Fruit fly (Drosophila melanogaster) whole organism, embryonic: Measurements from ENCODE around the gene lectin-29Ca.

ENCODE experiments used
- CG11560 ChIP-seq: fragments of 200-800 bp; sonication (Bioruptor generic); IDR thresholded peaks from 3 replicates; pipeline ENCODE4 v1.3.6; 2022; ENCODE audit warnings: missing biosample characterization, missing genetic modification characterization
- CG13424 ChIP-seq: fragments of 200-800 bp; sonication (Bioruptor generic); optimal IDR thresholded peaks from 2 replicates; lab custom pipeline; 2019; ENCODE audit warnings: missing biosample characterization, mild to moderate bottlenecking, missing genetic modification characterization, moderate library complexity
- CG13894 ChIP-seq: fragments of 200-800 bp; sonication (Bioruptor generic); optimal IDR thresholded peaks from 3 replicates; lab custom pipeline; 2018; ENCODE audit warnings: missing biosample characterization, mild to moderate bottlenecking, missing genetic modification characterization, moderate library complexity
- CG15601 ChIP-seq: fragments of 200-800 bp; sonication (Bioruptor generic); optimal IDR thresholded peaks from 3 replicates; lab custom pipeline; 2019; ENCODE audit warnings: missing biosample characterization, mild to moderate bottlenecking, missing genetic modification characterization, moderate library complexity
- CG17186 ChIP-seq: fragments of 200-800 bp; sonication (Bioruptor generic); optimal IDR thresholded peaks from 3 replicates; lab custom pipeline; 2017; ENCODE audit warnings: missing biosample characterization, missing genetic modification reagents, missing genetic modification characterization
- CG17359 ChIP-seq: fragments of 200-800 bp; sonication (Bioruptor generic); optimal IDR thresholded peaks from 3 replicates; lab custom pipeline; 2018; ENCODE audit warnings: missing biosample characterization, mild to moderate bottlenecking, missing genetic modification characterization, moderate library complexity
- CG17612 ChIP-seq: fragments of 200-800 bp; sonication (Bioruptor generic); IDR thresholded peaks from 2 replicates; pipeline ENCODE4 v1.3.6; 2022; ENCODE audit warnings: missing biosample characterization, missing genetic modification characterization
- CG17829 ChIP-seq: fragments of 200-800 bp; optimal IDR thresholded peaks from 2 replicates; lab custom pipeline; 2019; ENCODE audit warnings: missing biosample characterization, mild to moderate bottlenecking, missing genetic modification characterization, moderate library complexity
- CG32532 ChIP-seq: fragments of 200-800 bp; sonication (Bioruptor generic); IDR thresholded peaks from 2 replicates; pipeline ENCODE4 v1.3.6; 2022; ENCODE audit warnings: missing biosample characterization, missing genetic modification characterization
- CG33557 ChIP-seq: fragments of 200-800 bp; sonication (Bioruptor generic); optimal IDR thresholded peaks from 2 replicates; lab custom pipeline; 2019; ENCODE audit warnings: missing biosample characterization, mild to moderate bottlenecking, missing genetic modification characterization, moderate library complexity
- CG3847 ChIP-seq: fragments of 200-800 bp; sonication (Bioruptor generic); IDR thresholded peaks from 2 replicates; pipeline ENCODE4 v1.3.6; 2022; ENCODE audit warnings: missing biosample characterization, missing genetic modification characterization
- CG4282 ChIP-seq: fragments of 200-800 bp; sonication (Bioruptor generic); optimal IDR thresholded peaks from 2 replicates; lab custom pipeline; 2016; ENCODE audit warnings: missing biosample characterization, missing genetic modification characterization
- CG4328 ChIP-seq: fragments of 200-800 bp; sonication (Bioruptor generic); optimal IDR thresholded peaks from 3 replicates; lab custom pipeline; 2017; ENCODE audit warnings: missing biosample characterization, missing genetic modification reagents, missing genetic modification characterization
- CG4854 ChIP-seq: fragments of 200-800 bp; sonication (Bioruptor generic); optimal IDR thresholded peaks from 2 replicates; lab custom pipeline; 2016; ENCODE audit warnings: missing biosample characterization, missing genetic modification characterization, inconsistent platforms
- CG6791 ChIP-seq: fragments of 200-800 bp; sonication (Bioruptor generic); IDR thresholded peaks from 3 replicates; pipeline ENCODE4 v1.3.6; 2022; ENCODE audit warnings: missing biosample characterization, missing genetic modification characterization; ENCODE audit not compliant: partially characterized antibody
- CG7271 ChIP-seq: fragments of 200-800 bp; sonication (Bioruptor generic); optimal IDR thresholded peaks from 2 replicates; lab custom pipeline; 2018; ENCODE audit warnings: missing biosample characterization, mild to moderate bottlenecking, missing genetic modification characterization, moderate library complexity
- CG9215 ChIP-seq: fragments of 200-800 bp; sonication (Bioruptor generic); IDR thresholded peaks from 2 replicates; pipeline ENCODE4 v1.3.6; 2022; ENCODE audit warnings: missing biosample characterization, missing genetic modification characterization
- CG9437 ChIP-seq: fragments of 200-800 bp; sonication (Bioruptor generic); optimal IDR thresholded peaks from 2 replicates; lab custom pipeline; 2018; ENCODE audit warnings: missing biosample characterization, mild to moderate bottlenecking, missing genetic modification characterization
- CG9817 ChIP-seq: fragments of 200-800 bp; sonication (Bioruptor generic); optimal IDR thresholded peaks from 2 replicates; lab custom pipeline; 2018; ENCODE audit warnings: missing biosample characterization, mild to moderate bottlenecking, missing genetic modification characterization, moderate library complexity
- GATAe ChIP-seq: fragments of 200-800 bp; sonication (Bioruptor generic); conservative IDR thresholded peaks from 2 replicates; pipeline ENCODE4 v1.3.6; 2022; ENCODE audit warnings: missing biosample characterization, missing genetic modification characterization
- Hmx ChIP-seq: fragments of 200-800 bp; sonication (Bioruptor generic); optimal IDR thresholded peaks from 2 replicates; lab custom pipeline; 2016; ENCODE audit warnings: missing biosample characterization, missing genetic modification characterization
- Hr39 ChIP-seq: fragments of >200 bp; optimal IDR thresholded peaks from 2 replicates; lab custom pipeline; 2017
- Hr51 ChIP-seq, 2 experiments: fragments of 200-800 bp; sonication (Bioruptor generic); optimal IDR thresholded peaks; 2 replicates in 1 of 2; 3 replicates in 1 of 2; lab custom pipeline; 2016 to 2018; ENCODE audit warnings: missing biosample characterization in 2 of 2, missing genetic modification characterization in 2 of 2, mild to moderate bottlenecking in 1 of 2, moderate library complexity in 1 of 2
- Ravus ChIP-seq: fragments of 200-800 bp; sonication (Bioruptor generic); IDR thresholded peaks from 2 replicates; pipeline ENCODE4 v1.3.6; 2022; ENCODE audit warnings: missing biosample characterization, missing genetic modification characterization
- Sox100B ChIP-seq: fragments of 200-800 bp; sonication (Bioruptor generic); optimal IDR thresholded peaks from 3 replicates; lab custom pipeline; 2018; ENCODE audit warnings: missing biosample characterization, mild to moderate bottlenecking, missing genetic modification characterization
- Sox102F ChIP-seq: fragments of 200-800 bp; sonication (Bioruptor generic); optimal IDR thresholded peaks from 2 replicates; lab custom pipeline; 2018; ENCODE audit warnings: missing biosample characterization, mild to moderate bottlenecking, missing genetic modification characterization, moderate library complexity
- abd-A ChIP-seq: fragments of 200-800 bp; sonication (Bioruptor generic); optimal IDR thresholded peaks from 3 replicates; lab custom pipeline; 2019; ENCODE audit warnings: missing biosample characterization, mild to moderate bottlenecking, missing genetic modification characterization, moderate library complexity
- bsh ChIP-seq, 2 experiments: fragments of 200-800 bp; sonication (Bioruptor generic); optimal IDR thresholded peaks; 2 replicates each; lab custom pipeline; 2017 to 2018; ENCODE audit warnings: mild to moderate bottlenecking in 2 of 2, missing biosample characterization in 2 of 2, missing genetic modification characterization in 2 of 2, moderate library complexity in 1 of 2
- corto ChIP-seq: fragments of 200-800 bp; sonication (Bioruptor generic); optimal IDR thresholded peaks from 2 replicates; lab custom pipeline; 2016; ENCODE audit warnings: missing biosample characterization, mild to moderate bottlenecking, missing genetic modification characterization, moderate library complexity
- dmrt99B ChIP-seq: fragments of 200-800 bp; sonication (Bioruptor generic); optimal IDR thresholded peaks from 2 replicates; lab custom pipeline; 2018; ENCODE audit warnings: missing biosample characterization, mild to moderate bottlenecking, missing genetic modification characterization, moderate library complexity
- ewg ChIP-seq: fragments of 200-800 bp; sonication (Bioruptor generic); optimal IDR thresholded peaks from 3 replicates; lab custom pipeline; 2017; ENCODE audit warnings: mild to moderate bottlenecking, missing biosample characterization, missing genetic modification reagents, missing genetic modification characterization
- gem ChIP-seq: fragments of 200-800 bp; sonication (Bioruptor generic); optimal IDR thresholded peaks from 2 replicates; lab custom pipeline; 2019; ENCODE audit warnings: missing biosample characterization, mild to moderate bottlenecking, missing genetic modification characterization, moderate library complexity
- hb ChIP-seq: fragments of 200-800 bp; sonication (Bioruptor generic); IDR thresholded peaks from 3 replicates; pipeline ENCODE4 v1.3.6; 2022; ENCODE audit warnings: missing biosample characterization, missing genetic modification characterization; ENCODE audit not compliant: partially characterized antibody
- hbn ChIP-seq: fragments of 200-800 bp; sonication (Bioruptor generic); IDR thresholded peaks from 2 replicates; pipeline ENCODE4 v1.3.6; 2022; ENCODE audit warnings: missing biosample characterization, missing genetic modification characterization; ENCODE audit not compliant: partially characterized antibody
- jumu ChIP-seq: fragments of 200-800 bp; sonication (Bioruptor generic); optimal IDR thresholded peaks from 3 replicates; lab custom pipeline; 2016; ENCODE audit warnings: missing biosample characterization, missing genetic modification characterization
- lab ChIP-seq: fragments of 200-800 bp; sonication (Bioruptor generic); optimal IDR thresholded peaks from 3 replicates; lab custom pipeline; 2017; ENCODE audit warnings: missing biosample characterization, missing genetic modification characterization, mild to moderate bottlenecking, moderate library complexity, missing genetic modification reagents
- lbe ChIP-seq: fragments of 200-800 bp; sonication (Bioruptor generic); optimal IDR thresholded peaks from 2 replicates; lab custom pipeline; 2016; ENCODE audit warnings: missing biosample characterization, mild to moderate bottlenecking, missing genetic modification characterization
- lilli ChIP-seq: fragments of 200-800 bp; sonication (Bioruptor generic); optimal IDR thresholded peaks from 3 replicates; lab custom pipeline; 2016; ENCODE audit warnings: missing biosample characterization, missing genetic modification characterization
- mld ChIP-seq: fragments of 200-800 bp; sonication (Bioruptor generic); IDR thresholded peaks from 3 replicates; pipeline ENCODE4 v1.3.6; 2022; ENCODE audit warnings: missing biosample characterization, missing genetic modification characterization; ENCODE audit not compliant: partially characterized antibody
- odd ChIP-seq: fragments of 200-800 bp; sonication (Bioruptor generic); optimal IDR thresholded peaks from 2 replicates; lab custom pipeline; 2017; ENCODE audit warnings: missing biosample characterization, mild to moderate bottlenecking, missing genetic modification characterization
- scrt ChIP-seq: fragments of 200-800 bp; sonication (Bioruptor generic); optimal IDR thresholded peaks from 2 replicates; lab custom pipeline; 2018; ENCODE audit warnings: missing biosample characterization, mild to moderate bottlenecking, missing genetic modification characterization, moderate library complexity
- sens ChIP-seq: fragments of 200-800 bp; sonication (Bioruptor generic); peaks from one replicate; lab custom pipeline; 2016; ENCODE audit warnings: missing biosample characterization, missing genetic modification characterization
- sim ChIP-seq: fragments of 200-800 bp; sonication (Bioruptor generic); IDR thresholded peaks from 2 replicates; pipeline ENCODE4 v1.3.6; 2022; ENCODE audit warnings: missing biosample characterization, missing genetic modification characterization
- sisA ChIP-seq: fragments of 200-800 bp; sonication (Bioruptor generic); IDR thresholded peaks from 2 replicates; pipeline ENCODE4 v1.3.6; 2022; ENCODE audit warnings: missing biosample characterization, missing genetic modification characterization
- slbo ChIP-seq: fragments of 200-800 bp; sonication (Bioruptor generic); IDR thresholded peaks from 2 replicates; pipeline ENCODE4 v1.3.6; 2022; ENCODE audit warnings: missing biosample characterization, missing genetic modification characterization
- sug ChIP-seq: fragments of 200-800 bp; optimal IDR thresholded peaks from 2 replicates; lab custom pipeline; 2019; ENCODE audit warnings: missing biosample characterization, mild to moderate bottlenecking, missing genetic modification characterization, moderate library complexity
- tna ChIP-seq: fragments of 200-800 bp; sonication (Bioruptor generic); IDR thresholded peaks from 2 replicates; pipeline ENCODE4 v1.3.6; 2022; ENCODE audit warnings: missing biosample characterization, missing genetic modification characterization; ENCODE audit not compliant: partially characterized antibody
- vfl ChIP-seq: fragments of 200-800 bp; sonication (Bioruptor generic); optimal IDR thresholded peaks from 2 replicates; lab custom pipeline; 2016; ENCODE audit warnings: missing biosample characterization, missing genetic modification characterization

lectin-29Ca gene

DNA sequence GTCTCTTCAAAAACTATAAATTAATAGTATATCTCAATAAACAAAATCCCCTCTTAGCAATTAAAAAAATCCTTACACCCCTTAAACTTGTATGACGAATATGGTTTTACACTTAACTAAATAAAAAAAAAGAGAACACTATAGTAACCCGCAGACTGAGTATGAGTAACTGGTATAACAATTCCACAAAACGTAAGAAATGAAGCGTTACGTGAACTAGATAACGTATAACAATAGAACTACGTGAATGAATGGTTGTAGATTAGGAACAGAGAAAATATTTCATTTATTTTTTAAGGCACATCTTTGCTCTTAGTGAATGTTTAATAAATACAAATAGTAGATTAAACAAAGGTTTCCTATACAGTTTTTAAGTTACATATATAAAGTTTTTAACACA is 38.7 kb downstream of the lectin-29Ca start (continued):
- TF ChIP-seq CG9437 (GFP tag; lab: Kevin White, UChicago) (peak; percentile 91), jumu (GFP tag; lab: Kevin White, UChicago) (no peak), CG11560 (tag; lab: Robert Waterston, UW) (no peak), CG9817 (tag; lab: Kevin White, UChicago) (no peak), Hmx (GFP tag; lab: Kevin White, UChicago) (no peak)

DNA sequence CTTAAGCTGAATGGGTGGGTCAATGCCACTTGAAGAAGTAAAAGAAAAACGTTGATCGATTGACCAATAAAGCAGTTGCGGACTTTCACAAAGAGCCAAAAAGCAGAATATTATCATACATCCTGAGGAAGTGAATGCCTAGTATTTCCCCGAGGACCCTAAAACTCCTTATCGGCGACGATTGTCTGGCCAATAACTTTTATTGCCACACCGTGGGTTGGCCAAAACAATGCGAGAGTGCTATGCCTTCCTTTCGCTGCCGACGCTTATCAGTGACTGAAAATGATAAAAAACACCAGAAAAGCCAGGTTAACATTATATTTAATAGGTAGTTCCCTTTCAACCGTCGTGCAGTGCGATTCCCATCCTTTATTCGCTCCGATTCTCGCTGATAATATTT is 42.2 kb downstream of the lectin-29Ca start, which contains the start of gene Mur29B:
Gene Mur29B (plus strand): TSS at position 324 of the 400 bp plus-strand sequence.
- TF ChIP-seq CG32532 (GFP tag; lab: Robert Waterston, UW) (peak; percentile 7; the same call in 1 of the 2 replicates), GATAe (GFP tag; lab: Robert Waterston, UW) (0 out of 2 replicates have a peak, but pooled peaks have one; percentile 26), sug (peak; percentile 54), CG17612 (GFP tag; lab: Robert Waterston, UW) (no peak), Ravus (GFP tag; lab: Robert Waterston, UW) (no peak), Hr39 (no peak), vfl (GFP tag; lab: Kevin White, UChicago) (no peak), dmrt99B (no peak), sens (GFP tag; lab: Kevin White, UChicago) (peak; percentile 29), corto (GFP tag; lab: Kevin White, UChicago) (peak; percentile 51)

DNA sequence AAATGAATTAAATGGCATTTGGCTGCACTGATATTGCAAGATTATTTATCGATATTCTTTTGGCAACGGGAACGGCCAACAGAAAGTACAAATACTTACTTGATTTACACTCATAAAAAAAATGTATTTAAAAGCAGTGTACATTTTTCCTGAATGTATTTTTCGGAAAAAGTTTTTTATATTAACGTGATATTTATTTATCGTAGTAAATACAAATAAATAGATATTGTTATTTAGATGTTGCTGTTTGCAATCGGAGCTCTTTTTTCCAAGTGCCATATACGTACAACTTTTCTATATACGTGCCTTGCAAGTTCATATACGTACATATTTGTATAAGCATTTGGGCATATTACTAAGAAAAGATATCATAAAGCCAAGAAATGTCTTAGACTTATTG is 42.7 kb downstream of the lectin-29Ca start:
- TF ChIP-seq gem (tag; lab: Kevin White, UChicago) (peak; percentile 14), lilli (no peak), CG13424 (no peak), ewg (GFP tag; lab: Kevin White, UChicago) (no peak), sisA (no peak), Hr51 (GFP tag; optimal IDR thresholded peaks at IDR 0.05; lab: Kevin White, UChicago) (peak in 1 of 2 experiments; percentile 8), mld (no peak), CG6791 (GFP tag; lab: Robert Waterston, UW) (no peak), tna (GFP tag; lab: Robert Waterston, UW) (no peak), CG17186 (GFP tag; lab: Kevin White, UChicago) (no peak), CG4328 (GFP tag; lab: Kevin White, UChicago) (no peak), sim (GFP tag; lab: Robert Waterston, UW) (no peak), CG3847 (GFP tag; lab: Robert Waterston, UW) (no peak), slbo (GFP tag; lab: Robert Waterston, UW) (no peak), CG17829 (tag; lab: Kevin White, UChicago) (no peak), CG15601 (no peak), CG4854 (GFP tag; lab: Kevin White, UChicago) (no peak), CG17359 (tag; lab: Kevin White, UChicago) (peak; percentile 17), odd (no peak), hbn (GFP tag; lab: Robert Waterston, UW) (no peak), lab (peak; percentile 4), CG9215 (GFP tag; lab: Robert Waterston, UW) (no peak), CG4282 (GFP tag; lab: Kevin White, UChicago) (no peak), Sox100B (GFP tag; lab: Kevin White, UChicago) (no peak), hb (GFP tag; lab: Robert Waterston, UW) (no peak), CG33557 (GFP tag; lab: Kevin White, UChicago) (no peak), lbe (GFP tag; lab: Kevin White, UChicago) (peak; percentile 5), scrt (GFP tag; lab: Kevin White, UChicago) (no peak), bsh (GFP tag; optimal IDR thresholded peaks at IDR 0.05; lab: Kevin White, UChicago) (no peak), abd-A (tag; lab: Kevin White, UChicago) (no peak), CG13894 (tag; lab: Kevin White, UChicago) (no peak), Sox102F (GFP tag; lab: Kevin White, UChicago) (no peak), CG7271 (tag; lab: Kevin White, UChicago) (no peak)
